Worm (Caenorhabditis elegans) whole organism, L1 larva: Measurements from ENCODE around the gene frpr-21.

Experiments used
- C04F5.9 ChIP-seq: sonication (generic microtip); optimal IDR thresholded peaks from 2 replicates; lab custom pipeline; 2016; ENCODE audit warnings: missing genetic modification characterization, missing compliant biosample characterization
- C16A3.4 ChIP-seq: fragments of 150-350 bp; optimal IDR thresholded peaks from 2 replicates; lab custom pipeline; 2014; ENCODE audit warnings: missing biosample characterization, missing genetic modification characterization
- C34B4.2 ChIP-seq: sonication (generic microtip); optimal IDR thresholded peaks from 2 replicates; lab custom pipeline; 2017; ENCODE audit warnings: mild to moderate bottlenecking, missing genetic modification characterization, missing compliant biosample characterization
- Y116A8C.19 ChIP-seq: sonication (generic microtip); optimal IDR thresholded peaks from 2 replicates; lab custom pipeline; 2016; ENCODE audit warnings: missing compliant biosample characterization, missing genetic modification characterization, borderline replicate concordance
- alr-1 ChIP-seq: fragments of 200-800 bp; sonication (Bioruptor generic); optimal IDR thresholded peaks from 2 replicates; lab custom pipeline; 2018; ENCODE audit warnings: borderline replicate concordance, mild to moderate bottlenecking, missing genetic modification characterization, missing compliant biosample characterization
- ama-1 ChIP-seq: fragments of 150-350 bp; optimal IDR thresholded peaks from 2 replicates; lab custom pipeline; 2014
- ceh-8 ChIP-seq: fragments of 200-800 bp; sonication (Bioruptor generic); optimal IDR thresholded peaks from 2 replicates; lab custom pipeline; 2018; ENCODE audit warnings: mild to moderate bottlenecking, missing genetic modification characterization, moderate library complexity, missing compliant biosample characterization
- ceh-82 ChIP-seq, 3 experiments: fragments of 150-350 bp in 1 of 3; sonication (generic microtip) in 2 of 3; optimal IDR thresholded peaks; 2 replicates each; lab custom pipeline; 2014 to 2017; ENCODE audit warnings: missing biosample characterization in 3 of 3, missing genetic modification characterization in 3 of 3
- ceh-90 ChIP-seq: sonication (generic microtip); optimal IDR thresholded peaks from 2 replicates; lab custom pipeline; 2016; ENCODE audit warnings: missing genetic modification characterization, missing compliant biosample characterization
- ces-1 ChIP-seq: fragments of 150-350 bp; optimal IDR thresholded peaks from 2 replicates; lab custom pipeline; 2014; ENCODE audit warnings: missing biosample characterization, missing genetic modification reagents, missing genetic modification characterization
- dsc-1 ChIP-seq: sonication (generic microtip); optimal IDR thresholded peaks from 2 replicates; lab custom pipeline; 2016; ENCODE audit warnings: mild to moderate bottlenecking, missing genetic modification characterization, missing compliant biosample characterization
- efl-1 ChIP-seq, 4 experiments: fragments of 150-350 bp; optimal IDR thresholded peaks in 3 of 4; peaks in 1 of 4; 1 replicate in 1 of 4; 2 replicates in 3 of 4; lab custom pipeline; 2014; ENCODE audit warnings: missing biosample characterization in 2 of 4, missing genetic modification characterization in 2 of 4, missing genetic modification reagents in 2 of 4
- efl-3 ChIP-seq: fragments of 200-800 bp; sonication (Bioruptor generic); optimal IDR thresholded peaks from 2 replicates; lab custom pipeline; 2018; ENCODE audit warnings: mild to moderate bottlenecking, missing genetic modification characterization, missing compliant biosample characterization
- egl-27 ChIP-seq, 2 experiments: fragments of 150-350 bp in 1 of 2; sonication (generic microtip); optimal IDR thresholded peaks; 3 replicates each; lab custom pipeline; 2017 to 2018; ENCODE audit warnings: missing biosample characterization in 2 of 2, missing genetic modification characterization in 2 of 2, missing genetic modification reagents in 2 of 2
- elt-2 ChIP-seq: sonication (generic microtip); optimal IDR thresholded peaks from 2 replicates; lab custom pipeline; 2016; ENCODE audit warnings: missing genetic modification characterization, mild to moderate bottlenecking, inconsistent platforms, missing compliant biosample characterization, missing genetic modification reagents
- elt-3 ChIP-seq, 6 experiments: fragments of 150-350 bp in 1 of 6; sonication (generic microtip); optimal IDR thresholded peaks; 2 replicates each; lab custom pipeline; 2017 to 2018; ENCODE audit warnings: missing biosample characterization in 6 of 6, missing genetic modification characterization in 6 of 6, inconsistent platforms in 1 of 6
- grh-1 ChIP-seq: fragments of 200-800 bp; sonication (Bioruptor generic); IDR thresholded peaks from 2 replicates; pipeline ENCODE4 v1.3.6; 2022; ENCODE audit warnings: missing genetic modification reagents, missing genetic modification characterization, missing compliant biosample characterization
- hlh-17 ChIP-seq: fragments of 200-800 bp; sonication (Bioruptor generic); optimal IDR thresholded peaks from 2 replicates; lab custom pipeline; 2018; ENCODE audit warnings: missing genetic modification characterization, mild to moderate bottlenecking, missing compliant biosample characterization, moderate library complexity, borderline replicate concordance
- hlh-4 ChIP-seq: sonication (generic microtip); optimal IDR thresholded peaks from 2 replicates; lab custom pipeline; 2016; ENCODE audit warnings: mild to moderate bottlenecking, missing genetic modification characterization, missing compliant biosample characterization
- hpl-2 ChIP-seq: fragments of 150-350 bp; optimal IDR thresholded peaks from 2 replicates; lab custom pipeline; 2014; ENCODE audit warnings: missing biosample characterization, missing genetic modification reagents, missing genetic modification characterization
- irx-1 ChIP-seq: sonication (generic microtip); optimal IDR thresholded peaks from 2 replicates; lab custom pipeline; 2016; ENCODE audit warnings: missing genetic modification characterization, missing compliant biosample characterization
- isw-1 ChIP-seq: fragments of 200-800 bp; sonication (Bioruptor generic); IDR thresholded peaks from 2 replicates; pipeline ENCODE4 v1.3.6; 2022; ENCODE audit warnings: missing genetic modification characterization, missing compliant biosample characterization
- jun-1 ChIP-seq: fragments of 150-350 bp; optimal IDR thresholded peaks from 2 replicates; lab custom pipeline; 2014; ENCODE audit warnings: missing biosample characterization, missing genetic modification reagents, missing genetic modification characterization
- lin-35 ChIP-seq, 2 experiments: fragments of 150-350 bp; optimal IDR thresholded peaks; 2 replicates each; lab custom pipeline; 2014; ENCODE audit warnings: missing biosample characterization in 2 of 2, missing genetic modification characterization in 2 of 2, missing genetic modification reagents in 2 of 2
- lsy-2 ChIP-seq, 2 experiments: fragments of 150-350 bp; optimal IDR thresholded peaks; 2 replicates each; lab custom pipeline; 2014; ENCODE audit warnings: missing biosample characterization in 2 of 2, missing genetic modification characterization in 2 of 2
- mef-2 ChIP-seq: fragments of 150-350 bp; optimal IDR thresholded peaks from 2 replicates; lab custom pipeline; 2014; ENCODE audit warnings: missing biosample characterization, missing genetic modification characterization
- mep-1 ChIP-seq: fragments of 150-350 bp; optimal IDR thresholded peaks from 2 replicates; lab custom pipeline; 2014; ENCODE audit warnings: missing biosample characterization, missing genetic modification characterization
- nhr-11 ChIP-seq: fragments of 150-350 bp; optimal IDR thresholded peaks from 2 replicates; lab custom pipeline; 2014; ENCODE audit warnings: missing biosample characterization, missing genetic modification characterization
- nhr-12 ChIP-seq: sonication (generic microtip); optimal IDR thresholded peaks from 2 replicates; lab custom pipeline; 2017; ENCODE audit warnings: missing biosample characterization, missing genetic modification characterization
- nhr-20 ChIP-seq: sonication (generic microtip); optimal IDR thresholded peaks from 2 replicates; lab custom pipeline; 2016; ENCODE audit warnings: mild to moderate bottlenecking, missing genetic modification characterization, missing compliant biosample characterization
- nhr-237 ChIP-seq: fragments of 150-350 bp; optimal IDR thresholded peaks from 2 replicates; lab custom pipeline; 2014; ENCODE audit warnings: missing biosample characterization, missing genetic modification characterization
- nhr-28 ChIP-seq: fragments of 150-350 bp; optimal IDR thresholded peaks from 2 replicates; lab custom pipeline; 2014; ENCODE audit warnings: missing biosample characterization, missing genetic modification characterization
- nhr-47 ChIP-seq: sonication (generic microtip); optimal IDR thresholded peaks from 2 replicates; lab custom pipeline; 2016; ENCODE audit warnings: mild to moderate bottlenecking, missing genetic modification characterization, moderate library complexity, missing compliant biosample characterization
- nhr-71 ChIP-seq: sonication (generic microtip); optimal IDR thresholded peaks from 2 replicates; lab custom pipeline; 2016; ENCODE audit warnings: mild to moderate bottlenecking, missing genetic modification characterization, moderate library complexity, missing compliant biosample characterization
- nhr-76 ChIP-seq: sonication (generic microtip); optimal IDR thresholded peaks from 2 replicates; lab custom pipeline; 2017; ENCODE audit warnings: missing biosample characterization, missing genetic modification characterization
- nhr-85 ChIP-seq: sonication (generic microtip); peaks from one replicate; lab custom pipeline; 2016; ENCODE audit warnings: missing genetic modification characterization, inconsistent platforms, missing compliant biosample characterization
- pax-3 ChIP-seq: fragments of 200-800 bp; sonication (Bioruptor generic); optimal IDR thresholded peaks from 2 replicates; lab custom pipeline; 2018; ENCODE audit warnings: mild to moderate bottlenecking, missing genetic modification characterization, moderate library complexity, missing compliant biosample characterization
- pqm-1 ChIP-seq: sonication (generic microtip); optimal IDR thresholded peaks from 3 replicates; lab custom pipeline; 2017; ENCODE audit warnings: missing biosample characterization, missing genetic modification characterization
- skn-1 ChIP-seq: fragments of 150-350 bp; optimal IDR thresholded peaks from 2 replicates; lab custom pipeline; 2014; ENCODE audit warnings: missing biosample characterization, missing genetic modification characterization
- snpc-4 ChIP-seq: fragments of 150-350 bp; optimal IDR thresholded peaks from 2 replicates; lab custom pipeline; 2014; ENCODE audit warnings: missing biosample characterization, missing genetic modification characterization
- sptf-1 ChIP-seq: fragments of 150-350 bp; optimal IDR thresholded peaks from 2 replicates; lab custom pipeline; 2014; ENCODE audit warnings: missing biosample characterization, missing genetic modification characterization
- sup-37 ChIP-seq: fragments of 200-800 bp; sonication (Bioruptor generic); optimal IDR thresholded peaks from 2 replicates; lab custom pipeline; 2018; ENCODE audit warnings: mild to moderate bottlenecking, missing genetic modification characterization, missing compliant biosample characterization
- swsn-7 ChIP-seq: sonication (generic microtip); optimal IDR thresholded peaks from 2 replicates; lab custom pipeline; 2016; ENCODE audit warnings: missing genetic modification characterization, missing compliant biosample characterization
- tbx-2 ChIP-seq: sonication (generic microtip); optimal IDR thresholded peaks from 2 replicates; lab custom pipeline; 2016; ENCODE audit warnings: missing genetic modification characterization, missing compliant biosample characterization
- tlp-1 ChIP-seq: fragments of 150-350 bp; optimal IDR thresholded peaks from 2 replicates; lab custom pipeline; 2014; ENCODE audit warnings: missing biosample characterization, missing genetic modification characterization
- unc-30 ChIP-seq: sonication (generic microtip); optimal IDR thresholded peaks from 2 replicates; lab custom pipeline; 2017; ENCODE audit warnings: missing biosample characterization, missing genetic modification characterization
- unc-86 ChIP-seq: sonication (generic microtip); optimal IDR thresholded peaks from 2 replicates; lab custom pipeline; 2016; ENCODE audit warnings: missing genetic modification characterization, missing compliant biosample characterization
- vab-15 ChIP-seq: sonication (generic microtip); optimal IDR thresholded peaks from 2 replicates; lab custom pipeline; 2017; ENCODE audit warnings: missing genotype, mild to moderate bottlenecking, missing genetic modification characterization, missing compliant biosample characterization
- xbp-1 ChIP-seq: sonication (generic microtip); optimal IDR thresholded peaks from 2 replicates; lab custom pipeline; 2016; ENCODE audit warnings: missing genetic modification characterization, missing compliant biosample characterization
- zip-4 ChIP-seq: fragments of 200-800 bp; sonication (Bioruptor generic); optimal IDR thresholded peaks from 2 replicates; lab custom pipeline; 2018; ENCODE audit warnings: mild to moderate bottlenecking, missing genetic modification characterization, moderate library complexity, missing compliant biosample characterization
- ztf-4 ChIP-seq: fragments of 150-350 bp; optimal IDR thresholded peaks from 2 replicates; lab custom pipeline; 2014; ENCODE audit warnings: missing biosample characterization, missing genetic modification characterization

The frpr-21 gene

DNA sequence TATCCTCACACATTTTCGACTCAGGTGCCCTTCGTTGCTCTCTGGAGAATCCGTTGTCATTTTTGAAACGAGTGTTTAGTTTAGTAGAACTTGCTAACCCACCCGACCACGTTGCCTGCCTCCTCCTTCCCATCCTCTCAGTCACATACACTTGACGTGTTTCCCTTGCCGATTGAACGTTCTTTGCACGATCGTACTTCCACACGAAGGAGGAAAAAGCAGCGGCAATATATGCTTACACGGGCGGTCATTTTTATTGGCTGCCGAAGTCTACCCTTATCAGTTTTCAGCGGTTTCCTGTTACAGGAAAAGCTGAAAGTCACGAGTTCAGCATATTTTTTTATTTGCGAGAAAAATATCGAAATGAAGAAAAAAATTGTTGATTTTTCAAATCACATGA lies 32.1 kb downstream of the frpr-21 start (continued):
- TF ChIP-seq pax-3 (tag; lab: Kevin White, UChicago): no peak
- TF ChIP-seq nhr-237 (tag; lab: Kevin White, UChicago): no peak
- TF ChIP-seq irx-1 (tag; lab: Kevin White, UChicago): no peak
- no peak for TF ChIP-seq alr-1 (tag; lab: Kevin White, UChicago)
- TF ChIP-seq C16A3.4 (tag; lab: Kevin White, UChicago): peak; percentile 9
- TF ChIP-seq lin-35 (GFP tag; optimal IDR thresholded peaks at IDR 0.05; lab: Kevin White, UChicago): peak in 1 of 2 experiments; percentile 61
- TF ChIP-seq xbp-1 (tag; lab: Kevin White, UChicago): no peak
- no peak for TF ChIP-seq C04F5.9 (tag; lab: Kevin White, UChicago)
- peak in 1 of 2 experiments; percentile 25 for TF ChIP-seq lsy-2 (tag; optimal IDR thresholded peaks at IDR 0.05; lab: Kevin White, UChicago)
- no peak for TF ChIP-seq skn-1 (tag; lab: Kevin White, UChicago)
- TF ChIP-seq sup-37: no peak
- no peak for TF ChIP-seq tlp-1 (tag; lab: Kevin White, UChicago)
- peak; percentile 11 for TF ChIP-seq nhr-85
- TF ChIP-seq egl-27 (tag; optimal IDR thresholded peaks at IDR 0.05; lab: Kevin White, UChicago): no peak
- no peak for TF ChIP-seq ceh-90 (tag; lab: Kevin White, UChicago)

DNA sequence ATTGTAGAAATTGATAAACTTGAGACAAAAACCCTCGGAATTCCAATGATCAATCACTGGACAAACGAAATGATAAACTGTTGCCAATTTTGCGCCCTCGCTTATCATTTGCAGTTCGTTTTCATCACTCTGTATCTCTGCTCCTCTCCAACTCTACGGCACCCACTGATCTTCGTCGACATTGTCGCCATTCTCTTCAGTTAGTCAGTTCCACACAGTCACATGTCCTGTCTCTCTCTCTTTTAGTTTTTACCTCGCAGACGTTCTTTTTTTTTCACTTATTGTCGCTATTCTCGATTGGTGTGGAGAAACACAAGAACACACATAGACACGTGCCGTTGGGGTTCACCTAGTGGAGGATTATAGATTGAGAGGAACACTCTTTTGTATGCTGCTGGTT lies 32.8 kb downstream of the frpr-21 start:
- TF ChIP-seq nhr-12 (tag; lab: Kevin White, UChicago) (no peak), isw-1 (GFP tag; lab: Robert Waterston, UW) (no peak), dsc-1 (tag; lab: Kevin White, UChicago) (no peak), ama-1 (no peak), nhr-20 (peak; percentile 74), pqm-1 (no peak), elt-3 (tag; optimal IDR thresholded peaks at IDR 0.05; lab: Kevin White, UChicago) (peak; percentile 3 to 84 (median 58)), swsn-7 (tag; lab: Kevin White, UChicago) (no peak), lin-35 (GFP tag; optimal IDR thresholded peaks at IDR 0.05; lab: Kevin White, UChicago) (peak in 1 of 2 experiments; percentile 80), mep-1 (tag; lab: Kevin White, UChicago) (peak; percentile 64), nhr-28 (no peak), efl-3 (GFP tag; lab: Kevin White, UChicago) (no peak), nhr-47 (peak; percentile 19), unc-30 (tag; lab: Kevin White, UChicago) (no peak), zip-4 (GFP tag; lab: Kevin White, UChicago) (no peak), grh-1 (GFP tag; lab: Robert Waterston, UW) (no peak), vab-15 (tag; lab: Kevin White, UChicago) (no peak), ceh-90 (tag; lab: Kevin White, UChicago) (no peak), mef-2 (no peak), C34B4.2 (tag; lab: Kevin White, UChicago) (no peak), lsy-2 (tag; optimal IDR thresholded peaks at IDR 0.05; lab: Kevin White, UChicago) (peak; percentile 34 to 41), ztf-4 (tag; lab: Kevin White, UChicago) (no peak), unc-86 (tag; lab: Kevin White, UChicago) (no peak), jun-1 (tag; lab: Kevin White, UChicago) (peak; percentile 3), tlp-1 (tag; lab: Kevin White, UChicago) (no peak), snpc-4 (peak; percentile 2), ces-1 (GFP tag; lab: Kevin White, UChicago) (no peak), Y116A8C.19 (tag; lab: Kevin White, UChicago) (no peak), elt-2 (tag; lab: Kevin White, UChicago) (peak; percentile 69), ceh-8 (no peak), nhr-11 (tag; lab: Kevin White, UChicago) (no peak), ceh-82 (tag; optimal IDR thresholded peaks at IDR 0.05; lab: Kevin White, UChicago) (no peak), hlh-4 (tag; lab: Kevin White, UChicago) (no peak), tbx-2 (peak; percentile 17), sptf-1 (tag; lab: Kevin White, UChicago) (no peak), alr-1 (tag; lab: Kevin White, UChicago) (no peak), efl-1 (optimal IDR thresholded peaks at IDR 0.05; lab: Kevin White, UChicago) (peak in 1 of 2 experiments; percentile 4), efl-1 (GFP tag; optimal IDR thresholded peaks at IDR 0.05 in 1 of 2; lab: Kevin White, UChicago) (peak in 1 of 2 experiments; percentile 94), nhr-76 (tag; lab: Kevin White, UChicago) (no peak), pax-3 (tag; lab: Kevin White, UChicago) (no peak), nhr-71 (peak; percentile 77), hpl-2 (GFP tag; lab: Kevin White, UChicago) (no peak), hlh-17 (GFP tag; lab: Kevin White, UChicago) (no peak)
